Fruit fly (Drosophila melanogaster) whole organism, prepupa: ENCODE results near the gene Mst84B.

Source experiments
- CG10631 ChIP-seq: fragments of 200-800 bp; sonication (Bioruptor generic); optimal IDR thresholded peaks from 2 replicates; lab custom pipeline; 2016; ENCODE audit warnings: missing biosample characterization, missing genetic modification characterization
- CG10669 ChIP-seq: fragments of 200-800 bp; sonication (Bioruptor generic); optimal IDR thresholded peaks from 3 replicates; lab custom pipeline; 2018; ENCODE audit warnings: missing biosample characterization, mild to moderate bottlenecking, missing genetic modification characterization, moderate library complexity
- CG11294 ChIP-seq: fragments of 200-800 bp; sonication (Bioruptor generic); IDR thresholded peaks from 2 replicates; pipeline ENCODE4 v1.3.6; 2022; ENCODE audit warnings: missing biosample characterization, missing genetic modification characterization
- CG11902 ChIP-seq: fragments of 200-800 bp; sonication (Bioruptor generic); optimal IDR thresholded peaks from 3 replicates; lab custom pipeline; 2016; ENCODE audit warnings: missing biosample characterization, missing genetic modification characterization
- CG15336 ChIP-seq: fragments of 200-800 bp; sonication (Bioruptor generic); IDR thresholded peaks from 2 replicates; pipeline ENCODE4 v1.3.6; 2022; ENCODE audit warnings: missing biosample characterization, missing genetic modification characterization
- CG1621 ChIP-seq: fragments of 200-800 bp; sonication (Bioruptor generic); optimal IDR thresholded peaks from 3 replicates; lab custom pipeline; 2018; ENCODE audit warnings: missing biosample characterization, mild to moderate bottlenecking, missing genetic modification characterization
- CG16779 ChIP-seq: fragments of 200-800 bp; sonication (Bioruptor generic); optimal IDR thresholded peaks from 3 replicates; lab custom pipeline; 2017; ENCODE audit warnings: missing biosample characterization, mild to moderate bottlenecking, missing genetic modification characterization
- CG31627 ChIP-seq: fragments of 200-800 bp; sonication (Bioruptor generic); optimal IDR thresholded peaks from 3 replicates; lab custom pipeline; 2016; ENCODE audit warnings: missing biosample characterization, missing genetic modification characterization
- CG32006 ChIP-seq: fragments of 200-800 bp; sonication (Bioruptor generic); optimal IDR thresholded peaks from 3 replicates; lab custom pipeline; 2017; ENCODE audit warnings: missing biosample characterization, mild to moderate bottlenecking, missing genetic modification characterization
- CG3919 ChIP-seq: fragments of 200-800 bp; sonication (Bioruptor generic); optimal IDR thresholded peaks from 3 replicates; lab custom pipeline; 2016; ENCODE audit warnings: missing biosample characterization, missing genetic modification characterization
- CG4318 ChIP-seq: fragments of 200-800 bp; sonication (Bioruptor generic); optimal IDR thresholded peaks from 3 replicates; lab custom pipeline; 2017; ENCODE audit warnings: missing biosample characterization, mild to moderate bottlenecking, missing genetic modification characterization
- CG6163 ChIP-seq: fragments of 200-800 bp; sonication (Bioruptor generic); IDR thresholded peaks from 3 replicates; pipeline ENCODE4 v1.3.6; 2022; ENCODE audit warnings: missing biosample characterization, missing genetic modification characterization
- CG6276 ChIP-seq: fragments of 200-800 bp; sonication (Bioruptor generic); optimal IDR thresholded peaks from 2 replicates; lab custom pipeline; 2017; ENCODE audit warnings: missing biosample characterization, mild to moderate bottlenecking, missing genetic modification characterization
- CG6792 ChIP-seq: fragments of 200-800 bp; sonication (Bioruptor generic); optimal IDR thresholded peaks from 3 replicates; lab custom pipeline; 2016; ENCODE audit warnings: missing biosample characterization, missing genetic modification characterization
- CG6808 ChIP-seq: fragments of 200-800 bp; sonication (Bioruptor generic); optimal IDR thresholded peaks from 3 replicates; lab custom pipeline; 2017; ENCODE audit warnings: missing biosample characterization, missing genetic modification characterization, mild to moderate bottlenecking, moderate library complexity, missing genetic modification reagents
- CG7368 ChIP-seq: fragments of 200-800 bp; sonication (Bioruptor generic); optimal IDR thresholded peaks from 3 replicates; lab custom pipeline; 2016; ENCODE audit warnings: missing biosample characterization, missing genetic modification characterization
- CG8119 ChIP-seq: fragments of 200-800 bp; sonication (Bioruptor generic); IDR thresholded peaks from 3 replicates; pipeline ENCODE4 v1.3.6; 2022; ENCODE audit warnings: missing biosample characterization, missing genetic modification characterization
- CG8319 ChIP-seq: fragments of 200-800 bp; sonication (Bioruptor generic); optimal IDR thresholded peaks from 3 replicates; lab custom pipeline; 2016; ENCODE audit warnings: missing biosample characterization, missing genetic modification characterization
- CG8632 ChIP-seq: fragments of 200-800 bp; sonication (Bioruptor generic); optimal IDR thresholded peaks from 3 replicates; lab custom pipeline; 2016; ENCODE audit warnings: missing biosample characterization, missing genetic modification characterization
- CG9139 ChIP-seq: fragments of 200-800 bp; sonication (Bioruptor generic); optimal IDR thresholded peaks from 3 replicates; lab custom pipeline; 2017; ENCODE audit warnings: missing biosample characterization, mild to moderate bottlenecking, missing genetic modification characterization
- Eip78C ChIP-seq: fragments of 200-800 bp; sonication (Bioruptor generic); peaks from one replicate; lab custom pipeline; 2016; ENCODE audit warnings: missing biosample characterization, missing genetic modification characterization
- Eip93F ChIP-seq: fragments of 200-800 bp; sonication (Bioruptor generic); optimal IDR thresholded peaks from 2 replicates; lab custom pipeline; 2016; ENCODE audit warnings: missing biosample characterization, mild to moderate bottlenecking, missing genetic modification characterization
- Ets96B ChIP-seq: fragments of 200-800 bp; optimal IDR thresholded peaks from 2 replicates; lab custom pipeline; 2019; ENCODE audit warnings: missing biosample characterization, mild to moderate bottlenecking, missing genetic modification characterization, moderate library complexity
- Gug ChIP-seq: fragments of 200-800 bp; sonication (Bioruptor generic); IDR thresholded peaks from 2 replicates; pipeline ENCODE4 v1.3.6; 2022; ENCODE audit warnings: missing biosample characterization, missing genetic modification characterization
- Hr38 ChIP-seq: sonication (Bioruptor generic); optimal IDR thresholded peaks from 2 replicates; lab custom pipeline; 2016; ENCODE audit warnings: missing biosample characterization, missing genetic modification characterization
- Hr39 ChIP-seq: fragments of 200-800 bp; sonication (Bioruptor generic); optimal IDR thresholded peaks from 2 replicates; lab custom pipeline; 2016; ENCODE audit warnings: missing biosample characterization, missing genetic modification characterization
- Hr4 ChIP-seq: fragments of 200-800 bp; sonication (Bioruptor generic); optimal IDR thresholded peaks from 3 replicates; lab custom pipeline; 2016; ENCODE audit warnings: missing biosample characterization, missing genetic modification characterization
- Lpt ChIP-seq: fragments of 200-800 bp; sonication (Bioruptor generic); optimal IDR thresholded peaks from 3 replicates; lab custom pipeline; 2016; ENCODE audit warnings: missing biosample characterization, missing genetic modification characterization
- Met ChIP-seq: fragments of 200-800 bp; sonication (Bioruptor generic); optimal IDR thresholded peaks from 3 replicates; lab custom pipeline; 2016; ENCODE audit warnings: missing biosample characterization, missing genetic modification characterization
- OdsH ChIP-seq: fragments of 200-800 bp; sonication (Bioruptor generic); optimal IDR thresholded peaks from 3 replicates; lab custom pipeline; 2016; ENCODE audit warnings: missing biosample characterization, missing genetic modification characterization
- Smox ChIP-seq: fragments of 200-800 bp; sonication (Bioruptor generic); optimal IDR thresholded peaks from 3 replicates; lab custom pipeline; 2016; ENCODE audit warnings: missing biosample characterization, missing genetic modification characterization
- Sox102F ChIP-seq: fragments of 200-800 bp; sonication (Bioruptor generic); optimal IDR thresholded peaks from 2 replicates; lab custom pipeline; 2016; ENCODE audit warnings: missing biosample characterization, mild to moderate bottlenecking, missing genetic modification characterization
- Sox14 ChIP-seq: fragments of 200-800 bp; sonication (Bioruptor generic); optimal IDR thresholded peaks from 3 replicates; lab custom pipeline; 2016; ENCODE audit warnings: missing biosample characterization, missing genetic modification characterization
- Sox15 ChIP-seq: fragments of 200-800 bp; sonication (Bioruptor generic); optimal IDR thresholded peaks from 3 replicates; lab custom pipeline; 2016; ENCODE audit warnings: missing biosample characterization, missing genetic modification characterization
- achi ChIP-seq: fragments of 200-800 bp; sonication (Bioruptor generic); optimal IDR thresholded peaks from 3 replicates; lab custom pipeline; 2016; ENCODE audit warnings: missing biosample characterization, missing genetic modification characterization
- acj6 ChIP-seq: fragments of 200-800 bp; sonication (Bioruptor generic); optimal IDR thresholded peaks from 3 replicates; lab custom pipeline; 2016; ENCODE audit warnings: missing biosample characterization, missing genetic modification characterization
- dac ChIP-seq: fragments of 200-800 bp; sonication (Bioruptor generic); optimal IDR thresholded peaks from 2 replicates; lab custom pipeline; 2017; ENCODE audit warnings: missing biosample characterization, mild to moderate bottlenecking, missing genetic modification characterization
- dsx ChIP-seq: fragments of 200-800 bp; optimal IDR thresholded peaks from 3 replicates; lab custom pipeline; 2019; ENCODE audit warnings: missing biosample characterization, mild to moderate bottlenecking, missing genetic modification characterization, moderate library complexity; ENCODE audit not compliant: poor library complexity, severe bottlenecking
- esn ChIP-seq: fragments of 200-800 bp; sonication (Bioruptor generic); optimal IDR thresholded peaks from 2 replicates; lab custom pipeline; 2016; ENCODE audit warnings: missing biosample characterization, mild to moderate bottlenecking, missing genetic modification characterization, moderate library complexity
- fd59A ChIP-seq: fragments of 200-800 bp; sonication (Bioruptor generic); optimal IDR thresholded peaks from 2 replicates; lab custom pipeline; 2017; ENCODE audit warnings: missing biosample characterization, mild to moderate bottlenecking, missing genetic modification characterization, missing genetic modification reagents
- fd85E ChIP-seq: fragments of 200-800 bp; sonication (Bioruptor generic); optimal IDR thresholded peaks from 3 replicates; lab custom pipeline; 2016; ENCODE audit warnings: missing biosample characterization, missing genetic modification characterization
- fkh ChIP-seq: fragments of 200-800 bp; sonication (Bioruptor generic); optimal IDR thresholded peaks from 3 replicates; lab custom pipeline; 2017; ENCODE audit warnings: missing biosample characterization, mild to moderate bottlenecking, missing genetic modification characterization, moderate library complexity
- lz ChIP-seq: fragments of 200-800 bp; sonication (Bioruptor generic); optimal IDR thresholded peaks from 3 replicates; lab custom pipeline; 2016; ENCODE audit warnings: missing biosample characterization, missing genetic modification characterization
- net ChIP-seq: fragments of 200-800 bp; sonication (Bioruptor generic); optimal IDR thresholded peaks from 3 replicates; lab custom pipeline; 2016; ENCODE audit warnings: missing biosample characterization, missing genetic modification characterization
- pdm3 ChIP-seq: fragments of 200-800 bp; sonication (Bioruptor generic); optimal IDR thresholded peaks from 3 replicates; lab custom pipeline; 2016; ENCODE audit warnings: missing biosample characterization, missing genetic modification characterization
- spab ChIP-seq: fragments of 200-800 bp; sonication (Bioruptor generic); optimal IDR thresholded peaks from 2 replicates; lab custom pipeline; 2017; ENCODE audit warnings: missing biosample characterization, mild to moderate bottlenecking, missing genetic modification characterization, missing genetic modification reagents
- ss ChIP-seq, 2 experiments: fragments of 200-800 bp; sonication (Bioruptor generic); optimal IDR thresholded peaks; 2 replicates in 1 of 2; 3 replicates in 1 of 2; lab custom pipeline; 2017 to 2018; ENCODE audit warnings: mild to moderate bottlenecking in 2 of 2, missing biosample characterization in 2 of 2, missing genetic modification characterization in 2 of 2, moderate library complexity in 1 of 2
- svp ChIP-seq: fragments of 200-800 bp; sonication (Bioruptor generic); peaks from one replicate; lab custom pipeline; 2016; ENCODE audit warnings: missing biosample characterization, missing genetic modification characterization
- topi ChIP-seq: fragments of 200-800 bp; sonication (Bioruptor generic); optimal IDR thresholded peaks from 3 replicates; lab custom pipeline; 2016; ENCODE audit warnings: missing biosample characterization, missing genetic modification characterization
- vri ChIP-seq: fragments of 200-800 bp; sonication (Bioruptor generic); optimal IDR thresholded peaks from 3 replicates; lab custom pipeline; 2016; ENCODE audit warnings: missing biosample characterization, mild to moderate bottlenecking, missing genetic modification characterization

Mst84B gene

DNA sequence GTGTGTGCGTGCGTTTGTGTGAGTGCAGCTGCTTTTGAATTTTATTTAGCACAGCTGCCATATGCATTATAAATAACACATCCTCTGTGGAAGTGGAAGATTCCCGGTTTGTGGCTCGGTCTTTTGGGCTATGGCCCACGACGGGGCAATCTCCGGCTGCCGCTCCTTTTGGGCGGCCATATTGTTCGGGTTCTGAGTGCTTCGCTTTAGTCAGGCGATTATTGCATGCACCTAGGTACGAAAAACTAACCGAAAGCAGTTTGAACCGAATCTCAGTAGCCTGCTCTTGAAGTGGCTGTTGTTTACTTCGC lies 13.1 kb downstream of the Mst84B start:
- peak; percentile 17 for TF ChIP-seq Eip78C (GFP tag; lab: Kevin White, UChicago)
- peak; percentile 4 for TF ChIP-seq dsx
- TF ChIP-seq CG8632 (GFP tag; lab: Kevin White, UChicago): no peak
- no peak for TF ChIP-seq Smox (GFP tag; lab: Kevin White, UChicago)

DNA sequence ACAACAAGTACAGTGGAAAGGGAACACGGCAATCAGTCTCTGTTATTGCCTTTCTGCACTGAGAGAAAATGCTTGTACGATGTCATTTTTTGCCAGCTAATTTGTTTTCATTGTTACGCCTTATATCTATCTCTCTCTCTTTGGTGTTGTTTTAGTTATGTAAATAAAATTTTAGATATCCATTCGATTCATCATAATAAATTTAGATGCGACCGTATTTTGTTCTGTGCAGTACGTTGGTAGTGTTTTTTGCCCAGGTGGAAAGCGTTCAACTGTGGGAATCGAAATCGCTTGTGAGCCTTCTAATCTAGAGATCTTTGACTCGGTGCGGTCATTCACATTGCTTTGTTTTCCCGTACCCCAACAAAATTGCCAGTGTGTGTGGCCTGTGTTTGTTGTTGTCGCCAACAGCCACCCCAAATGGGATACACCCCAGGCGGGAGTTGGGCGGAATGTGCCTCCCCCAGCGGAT lies 13.8 kb downstream of the Mst84B start:
- TF ChIP-seq CG8119: no peak
- TF ChIP-seq CG6276 (GFP tag; lab: Kevin White, UChicago): no peak
- TF ChIP-seq vri (GFP tag; lab: Kevin White, UChicago): peak; percentile 95
- peak; percentile 94 for TF ChIP-seq pdm3
- peak; percentile 97 for TF ChIP-seq Sox14 (GFP tag; lab: Kevin White, UChicago)
- TF ChIP-seq Sox15 (GFP tag; lab: Kevin White, UChicago): peak; percentile 85
- TF ChIP-seq CG10669 (GFP tag; lab: Kevin White, UChicago): peak; percentile 91
- peak; percentile 95 for TF ChIP-seq acj6 (GFP tag; lab: Kevin White, UChicago)
- TF ChIP-seq ss (GFP tag; optimal IDR thresholded peaks at IDR 0.05; lab: Kevin White, UChicago): peak; percentile 85 to 88
- no peak for TF ChIP-seq CG11294 (GFP tag; lab: Robert Waterston, UW)
- peak; percentile 96 for TF ChIP-seq Hr39 (GFP tag; lab: Kevin White, UChicago)
- peak; percentile 93 for TF ChIP-seq achi (GFP tag; lab: Kevin White, UChicago)
- peak; percentile 74 for TF ChIP-seq dac (GFP tag; lab: Kevin White, UChicago)
- peak; percentile 93 for TF ChIP-seq CG32006 (GFP tag; lab: Kevin White, UChicago)
- peak; percentile 97 for TF ChIP-seq esn (GFP tag; lab: Kevin White, UChicago)
- TF ChIP-seq Eip78C (GFP tag; lab: Kevin White, UChicago): peak; percentile 99
- peak; percentile 97 for TF ChIP-seq Met (GFP tag; lab: Kevin White, UChicago)
- TF ChIP-seq CG4318 (GFP tag; lab: Kevin White, UChicago): peak; percentile 85
- TF ChIP-seq lz: peak; percentile 93
- TF ChIP-seq CG8632 (GFP tag; lab: Kevin White, UChicago): peak; percentile 93
- peak; percentile 84 for TF ChIP-seq fd85E (GFP tag; lab: Kevin White, UChicago)
- peak; percentile 95 for TF ChIP-seq OdsH (GFP tag; lab: Kevin White, UChicago)
- TF ChIP-seq CG9139 (GFP tag; lab: Kevin White, UChicago): peak; percentile 73
- TF ChIP-seq CG1621: peak; percentile 82
- peak; percentile 93 for TF ChIP-seq Hr4 (GFP tag; lab: Kevin White, UChicago)
- TF ChIP-seq CG16779 (tag; lab: Kevin White, UChicago): peak; percentile 80
- no peak for TF ChIP-seq Hr38 (GFP tag; lab: Kevin White, UChicago)
- peak; percentile 95 for TF ChIP-seq CG3919 (GFP tag; lab: Kevin White, UChicago)
- TF ChIP-seq CG8319 (GFP tag; lab: Kevin White, UChicago): peak; percentile 89
- peak; percentile 97 for TF ChIP-seq Sox102F (GFP tag; lab: Kevin White, UChicago)
- peak; percentile 87 for TF ChIP-seq dsx
- no peak for TF ChIP-seq CG6163
- TF ChIP-seq CG7368: peak; percentile 94
- TF ChIP-seq CG15336 (GFP tag; lab: Robert Waterston, UW): no peak
- TF ChIP-seq net (GFP tag; lab: Kevin White, UChicago): peak; percentile 89
- peak; percentile 91 for TF ChIP-seq CG6808 (GFP tag; lab: Kevin White, UChicago)
- peak; percentile 91 for TF ChIP-seq Ets96B (tag; lab: Kevin White, UChicago)
- TF ChIP-seq CG11902 (GFP tag; lab: Kevin White, UChicago): peak; percentile 91
- TF ChIP-seq CG31627 (GFP tag; lab: Kevin White, UChicago): peak; percentile 96
- peak; percentile 90 for TF ChIP-seq spab (GFP tag; lab: Kevin White, UChicago)
- TF ChIP-seq Eip93F (GFP tag; lab: Kevin White, UChicago): peak; percentile 78
- TF ChIP-seq topi (GFP tag; lab: Kevin White, UChicago): peak; percentile 96
- TF ChIP-seq Lpt (GFP tag; lab: Kevin White, UChicago): peak; percentile 89
- TF ChIP-seq Smox (GFP tag; lab: Kevin White, UChicago): peak; percentile 96
- peak; percentile 69 for TF ChIP-seq fkh (GFP tag; lab: Kevin White, UChicago)
- TF ChIP-seq CG6792 (GFP tag; lab: Kevin White, UChicago): peak; percentile 93
- TF ChIP-seq svp (GFP tag; lab: Kevin White, UChicago): peak; percentile 99
- peak; percentile 87 for TF ChIP-seq fd59A
- TF ChIP-seq CG10631 (GFP tag; lab: Kevin White, UChicago): peak; percentile 92
- no peak for TF ChIP-seq Gug
